Worm (Caenorhabditis elegans) whole organism, midembryonic: Measurements from ENCODE around the gene F54H12.5.

Experiments used
- T22C8.4 ChIP-seq: fragments of 200-800 bp; sonication (Bioruptor generic); IDR thresholded peaks from 2 replicates; pipeline ENCODE4 v1.3.6; 2022; ENCODE audit warnings: missing genetic modification characterization, missing compliant biosample characterization
- cog-1 ChIP-seq: sonication (generic microtip); optimal IDR thresholded peaks from 2 replicates; lab custom pipeline; 2016; ENCODE audit warnings: missing genetic modification characterization, missing compliant biosample characterization
- flt-1 ChIP-seq: fragments of 200-800 bp; sonication (Bioruptor generic); IDR thresholded peaks from 2 replicates; pipeline ENCODE4 v1.3.6; 2022; ENCODE audit warnings: missing genetic modification characterization, missing compliant biosample characterization
- klf-2 ChIP-seq: fragments of 200-800 bp; sonication (Bioruptor generic); conservative IDR thresholded peaks from 2 replicates; pipeline ENCODE4 v1.3.6; 2022; ENCODE audit warnings: missing genetic modification reagents, missing genetic modification characterization, missing compliant biosample characterization
- med-1 ChIP-seq: sonication (generic microtip); optimal IDR thresholded peaks from 2 replicates; lab custom pipeline; 2017; ENCODE audit warnings: missing genetic modification characterization, mild to moderate bottlenecking, missing compliant biosample characterization, antibody characterized with exemption, missing genetic modification reagents; ENCODE audit not compliant: insufficient read depth
- ref-1 ChIP-seq: fragments of 200-800 bp; sonication (Bioruptor generic); conservative IDR thresholded peaks from 2 replicates; pipeline ENCODE4 v1.3.6; 2022; ENCODE audit warnings: missing genetic modification reagents, missing genetic modification characterization, missing compliant biosample characterization
- tab-1 ChIP-seq: fragments of 200-800 bp; sonication (Bioruptor generic); IDR thresholded peaks from 2 replicates; pipeline ENCODE4 v1.3.6; 2022; ENCODE audit warnings: missing genetic modification characterization, missing compliant biosample characterization
- ztf-23 ChIP-seq: fragments of 200-800 bp; sonication (Bioruptor generic); IDR thresholded peaks from 2 replicates; pipeline ENCODE4 v1.3.6; 2022; ENCODE audit warnings: missing genetic modification reagents, missing genetic modification characterization, missing compliant biosample characterization
- ztf-29 ChIP-seq: fragments of 200-800 bp; sonication (Bioruptor generic); IDR thresholded peaks from 2 replicates; pipeline ENCODE4 v1.3.6; 2022; ENCODE audit warnings: missing genetic modification reagents, missing genetic modification characterization, missing compliant biosample characterization

The F54H12.5 gene

DNA sequence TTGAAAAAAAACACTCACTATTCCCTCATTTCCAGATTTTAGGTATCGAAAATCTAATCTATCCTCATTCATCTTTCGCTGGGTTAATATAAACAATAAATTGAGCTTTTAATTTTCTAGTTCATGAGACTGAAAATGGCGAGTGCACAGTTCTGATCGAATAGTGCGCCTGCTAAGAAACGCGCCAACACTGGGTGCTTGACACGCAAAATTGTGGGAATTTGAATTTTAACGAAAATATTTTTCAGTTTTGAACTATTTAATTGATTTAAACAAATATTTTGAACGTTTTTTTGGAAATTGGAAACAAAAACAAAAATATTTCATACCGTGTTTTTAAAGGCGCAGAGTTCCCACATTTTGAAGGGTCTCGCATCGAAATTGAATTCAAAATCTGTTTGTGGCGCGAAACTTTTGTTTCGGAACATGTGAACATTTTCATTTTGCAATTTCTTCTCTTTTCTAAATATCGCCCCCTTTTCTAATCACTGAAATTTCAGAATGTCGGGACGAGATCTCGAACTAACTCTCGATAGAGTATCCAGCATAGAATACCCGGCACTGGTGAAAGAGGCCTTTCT is 43.3 kb downstream of the F54H12.5 start, which contains the start of the genes C29E4.13 and npp-15:
Gene C29E4.13, minus strand, starts transcription at position 169 of the 581 bp plus-strand sequence.
Gene npp-15, plus strand, starts transcription at position 495 of the 581 bp plus-strand sequence.
- TF ChIP-seq tab-1 (GFP tag; lab: Robert Waterston, UW) = no peak
- TF ChIP-seq cog-1 (tag; lab: Kevin White, UChicago) = no peak
- no peak for TF ChIP-seq klf-2 (GFP tag; lab: Robert Waterston, UW)
- TF ChIP-seq med-1 (GFP tag; lab: Kevin White, UChicago) = no peak
- no peak for TF ChIP-seq ztf-23
- TF ChIP-seq ztf-29 (GFP tag; lab: Robert Waterston, UW) = no peak
- no peak for TF ChIP-seq T22C8.4 (GFP tag; lab: Robert Waterston, UW)
- TF ChIP-seq ref-1 (GFP tag; lab: Robert Waterston, UW) = no peak

DNA sequence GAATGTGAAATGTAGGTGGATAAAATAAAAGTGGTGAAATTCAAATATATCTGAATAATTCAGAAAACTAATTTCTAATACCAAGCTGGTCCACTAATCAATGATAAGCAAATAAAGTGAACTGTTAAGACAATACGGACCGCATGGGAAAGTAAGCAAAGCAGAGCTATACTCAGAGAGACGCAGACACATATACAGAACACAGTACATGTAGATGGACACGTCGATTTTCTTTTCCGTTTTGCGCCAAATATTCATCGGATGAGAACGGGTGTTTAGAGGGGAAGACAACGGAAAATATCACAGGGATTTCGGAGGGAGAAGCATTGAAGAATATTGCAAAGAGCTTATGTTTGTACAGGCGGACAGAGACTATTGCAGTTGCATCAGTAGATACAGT is 46.0 kb downstream of the F54H12.5 start:
- TF ChIP-seq klf-2 (GFP tag; lab: Robert Waterston, UW) (no peak), ztf-29 (GFP tag; lab: Robert Waterston, UW) (no peak), T22C8.4 (GFP tag; lab: Robert Waterston, UW) (no peak), med-1 (GFP tag; lab: Kevin White, UChicago) (no peak), tab-1 (GFP tag; lab: Robert Waterston, UW) (no peak), ref-1 (GFP tag; lab: Robert Waterston, UW) (no peak), ztf-23 (no peak), cog-1 (tag; lab: Kevin White, UChicago) (no peak), flt-1 (GFP tag; lab: Robert Waterston, UW) (no peak)

DNA sequence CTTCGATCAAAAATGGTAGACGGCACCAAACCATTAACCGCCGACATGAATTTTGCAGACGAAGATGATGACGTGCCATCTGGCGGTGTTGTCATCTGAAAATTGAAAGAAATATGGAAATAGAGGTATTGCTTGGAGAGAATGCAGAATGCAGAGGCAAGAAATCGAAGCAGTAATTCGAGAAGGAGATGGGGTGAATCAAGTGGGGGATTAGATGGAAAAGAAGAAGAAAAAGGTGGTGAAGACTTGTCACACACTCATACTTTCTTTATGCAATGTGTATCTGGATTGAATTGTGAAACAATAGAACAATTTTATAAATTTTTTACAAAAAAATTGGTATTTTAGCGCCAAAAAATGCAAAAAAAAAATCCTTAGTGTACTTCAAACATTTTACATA is 47.1 kb downstream of the F54H12.5 start, which contains the start of gene tag-250:
Gene tag-250, minus strand, starts transcription at position 101 of the 400 bp plus-strand sequence.
- TF ChIP-seq tab-1 (GFP tag; lab: Robert Waterston, UW) = no peak
- no peak for TF ChIP-seq med-1 (GFP tag; lab: Kevin White, UChicago)
- TF ChIP-seq ztf-23 = no peak

DNA sequence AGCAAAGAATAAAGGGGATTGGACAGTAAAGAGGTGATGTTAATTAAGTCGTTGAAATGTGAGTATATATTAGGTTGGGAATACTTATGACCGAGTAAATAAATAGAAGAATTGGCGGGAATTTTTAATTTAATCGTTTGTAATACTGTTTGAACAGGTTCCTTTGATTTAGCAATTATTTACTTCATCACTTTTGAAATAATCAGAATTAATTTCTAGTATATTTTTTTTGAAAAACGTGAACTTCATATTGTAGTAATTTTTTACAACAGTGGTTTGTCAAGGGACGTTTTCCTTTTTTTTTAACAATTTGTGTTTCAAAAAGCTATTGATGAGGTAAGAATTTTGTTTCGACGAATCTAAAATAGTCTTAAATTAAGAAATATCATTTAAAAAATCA is 49.8 kb downstream of the F54H12.5 start, which contains the start of gene C29E4.17:
Gene C29E4.17, plus strand, starts transcription at position 301 of the 400 bp plus-strand sequence.
- TF ChIP-seq klf-2 (GFP tag; lab: Robert Waterston, UW) = no peak
- TF ChIP-seq T22C8.4 (GFP tag; lab: Robert Waterston, UW) = no peak
- TF ChIP-seq flt-1 (GFP tag; lab: Robert Waterston, UW) = no peak
- no peak for TF ChIP-seq ref-1 (GFP tag; lab: Robert Waterston, UW)
- TF ChIP-seq med-1 (GFP tag; lab: Kevin White, UChicago) = no peak
- no peak for TF ChIP-seq cog-1 (tag; lab: Kevin White, UChicago)
- no peak for TF ChIP-seq ztf-29 (GFP tag; lab: Robert Waterston, UW)
- TF ChIP-seq tab-1 (GFP tag; lab: Robert Waterston, UW) = no peak
